Worm (Caenorhabditis elegans): ENCODE data around the gene npp-5.
"Not testable (repeated sequence)": the region's sequence is repeated elsewhere in the genome, so short reads cannot be mapped to it uniquely, and the experiment has no call there.

DNA sequence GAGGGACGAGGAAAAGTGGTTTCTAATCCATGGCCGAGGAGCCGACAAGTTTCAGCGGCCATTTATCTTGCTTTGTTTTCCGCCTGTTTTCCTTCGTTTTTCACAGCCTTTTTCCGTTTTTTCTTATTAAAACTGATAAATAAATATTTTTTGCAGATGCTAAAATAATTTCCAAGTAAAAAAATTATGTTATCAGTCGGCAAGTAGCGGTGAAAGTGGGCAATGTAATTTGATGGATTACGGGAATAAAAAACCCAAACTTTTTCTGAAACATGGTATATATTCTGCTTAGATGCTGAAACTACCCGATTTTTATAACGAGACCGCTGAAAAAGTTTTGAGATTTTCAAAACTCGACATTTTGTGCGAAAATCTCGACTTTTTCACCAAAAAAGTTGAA lies 47.6 kb downstream of the npp-5 start, which contains the start of gene dhgd-1:
- TF ChIP-seq ceh-13 (GFP tag; optimal IDR thresholded peaks at IDR 0.05); ama-1 (optimal IDR thresholded peaks at IDR 0.05): not testable (repeated sequence)

All from whole organism, early embryonic.